Worm (Caenorhabditis elegans) whole organism, young adult: ENCODE data around the gene fbxb-53.

ENCODE experiments used
- F33H1.4 ChIP-seq: fragments of 200-800 bp; sonication (Bioruptor generic); IDR thresholded peaks from 2 replicates; pipeline ENCODE4 v1.3.6; 2022; ENCODE audit warnings: missing genetic modification reagents, missing genetic modification characterization, missing compliant biosample characterization
- F37B4.10 ChIP-seq: fragments of 200-800 bp; sonication (Bioruptor generic); IDR thresholded peaks from 2 replicates; pipeline ENCODE4 v1.3.6; 2022; ENCODE audit warnings: missing genetic modification characterization, missing compliant biosample characterization
- K11D2.4 ChIP-seq: fragments of 200-800 bp; sonication (Bioruptor generic); IDR thresholded peaks from 2 replicates; pipeline ENCODE4 v1.3.6; 2022; ENCODE audit warnings: missing genetic modification reagents, missing genetic modification characterization, missing compliant biosample characterization
- T26A5.8 ChIP-seq: sonication (generic microtip); optimal IDR thresholded peaks from 2 replicates; lab custom pipeline; 2016; ENCODE audit warnings: missing genetic modification characterization, missing compliant biosample characterization
- Y56A3A.18 ChIP-seq: fragments of 200-800 bp; sonication (Bioruptor generic); IDR thresholded peaks from 2 replicates; pipeline ENCODE4 v1.3.6; 2022; ENCODE audit warnings: missing genetic modification reagents, missing genetic modification characterization, missing compliant biosample characterization
- Y95B8A.8 ChIP-seq: fragments of 200-800 bp; sonication (Bioruptor generic); IDR thresholded peaks from 2 replicates; pipeline ENCODE4 v1.3.6; 2022; ENCODE audit warnings: missing genetic modification reagents, missing genetic modification characterization, missing compliant biosample characterization
- aptf-2 ChIP-seq: fragments of 200-800 bp; sonication (Bioruptor generic); conservative IDR thresholded peaks from 2 replicates; pipeline ENCODE4 v1.3.6; 2022; ENCODE audit warnings: missing genetic modification reagents, missing genetic modification characterization, missing compliant biosample characterization
- aptf-3 ChIP-seq: fragments of 200-800 bp; sonication (Bioruptor generic); IDR thresholded peaks from 2 replicates; pipeline ENCODE4 v1.3.6; 2022; ENCODE audit warnings: missing genetic modification characterization, missing compliant biosample characterization
- bed-1 ChIP-seq: fragments of 200-800 bp; sonication (Bioruptor generic); IDR thresholded peaks from 2 replicates; pipeline ENCODE4 v1.3.6; 2022; ENCODE audit warnings: missing genetic modification reagents, missing genetic modification characterization, missing compliant biosample characterization
- ccch-3 ChIP-seq: fragments of 200-800 bp; sonication (Bioruptor generic); optimal IDR thresholded peaks from 2 replicates; lab custom pipeline; 2018; ENCODE audit warnings: mild to moderate bottlenecking, missing genetic modification characterization, missing compliant biosample characterization
- ceh-27 ChIP-seq: fragments of 200-800 bp; sonication (Bioruptor generic); optimal IDR thresholded peaks from 2 replicates; lab custom pipeline; 2018; ENCODE audit warnings: mild to moderate bottlenecking, missing genetic modification characterization, moderate library complexity, missing compliant biosample characterization
- ceh-91 ChIP-seq: fragments of 200-800 bp; sonication (Bioruptor generic); IDR thresholded peaks from 2 replicates; pipeline ENCODE4 v1.3.6; 2022; ENCODE audit warnings: missing genetic modification reagents, missing genetic modification characterization, missing compliant biosample characterization
- chd-7 ChIP-seq: sonication (generic microtip); optimal IDR thresholded peaks from 2 replicates; lab custom pipeline; 2016; ENCODE audit warnings: mild to moderate bottlenecking, missing genetic modification characterization, moderate library complexity, missing compliant biosample characterization
- efl-1 ChIP-seq: fragments of 150-350 bp; optimal IDR thresholded peaks from 2 replicates; lab custom pipeline; 2014; ENCODE audit warnings: missing biosample characterization, missing genetic modification reagents, missing genetic modification characterization
- fkh-3 ChIP-seq: sonication (generic microtip); optimal IDR thresholded peaks from 2 replicates; lab custom pipeline; 2016; ENCODE audit warnings: mild to moderate bottlenecking, missing genetic modification characterization, missing compliant biosample characterization
- gei-17 ChIP-seq: fragments of 200-800 bp; sonication (Bioruptor generic); optimal IDR thresholded peaks from 2 replicates; lab custom pipeline; 2018; ENCODE audit warnings: mild to moderate bottlenecking, missing genetic modification characterization, missing compliant biosample characterization
- hlh-26 ChIP-seq: fragments of 200-800 bp; sonication (Bioruptor generic); conservative IDR thresholded peaks from 2 replicates; pipeline ENCODE4 v1.3.6; 2022; ENCODE audit warnings: missing genetic modification reagents, missing genetic modification characterization, missing compliant biosample characterization
- lag-1 ChIP-seq: fragments of 200-800 bp; sonication (Bioruptor generic); IDR thresholded peaks from 2 replicates; pipeline ENCODE4 v1.3.6; 2022; ENCODE audit warnings: missing genetic modification reagents, missing genetic modification characterization, missing compliant biosample characterization
- let-607 ChIP-seq, 2 experiments: fragments of 200-800 bp in 1 of 2; sonication (Bioruptor generic) in 1 of 2; sonication (generic microtip) in 1 of 2; optimal IDR thresholded peaks; 2 replicates each; lab custom pipeline; 2016 to 2018; ENCODE audit warnings: mild to moderate bottlenecking in 2 of 2, missing compliant biosample characterization in 2 of 2, missing genetic modification characterization in 2 of 2, moderate library complexity in 2 of 2, missing genotype in 1 of 2
- lin-35 ChIP-seq, 3 experiments: fragments of 150-350 bp in 2 of 3; sonication (generic microtip) in 1 of 3; optimal IDR thresholded peaks; 2 replicates each; lab custom pipeline; 2014 to 2018; ENCODE audit warnings: missing biosample characterization in 3 of 3, missing genetic modification characterization in 3 of 3, missing genetic modification reagents in 3 of 3
- lsy-27 ChIP-seq: sonication (generic microtip); optimal IDR thresholded peaks from 2 replicates; lab custom pipeline; 2017; ENCODE audit warnings: missing genetic modification characterization, mild to moderate bottlenecking, missing compliant biosample characterization, antibody characterized with exemption, missing genotype, borderline replicate concordance; ENCODE audit not compliant: insufficient read depth
- mcd-1 ChIP-seq: fragments of 200-800 bp; sonication (Bioruptor generic); IDR thresholded peaks from 2 replicates; pipeline ENCODE4 v1.3.6; 2022; ENCODE audit warnings: missing genetic modification reagents, missing genetic modification characterization, missing compliant biosample characterization
- mxl-1 ChIP-seq: sonication (generic microtip); optimal IDR thresholded peaks from 2 replicates; lab custom pipeline; 2016; ENCODE audit warnings: missing genetic modification characterization, missing compliant biosample characterization
- nhr-90 ChIP-seq: sonication (generic microtip); optimal IDR thresholded peaks from 2 replicates; lab custom pipeline; 2016; ENCODE audit warnings: missing genotype, mild to moderate bottlenecking, missing genetic modification characterization, missing compliant biosample characterization
- pha-4 ChIP-seq: fragments of 150-350 bp; sonication (generic microtip); optimal IDR thresholded peaks from 2 replicates; lab custom pipeline; 2014; ENCODE audit warnings: missing biosample characterization, missing genetic modification reagents, missing genetic modification characterization
- snpc-1.1 ChIP-seq: sonication (generic microtip); optimal IDR thresholded peaks from 2 replicates; lab custom pipeline; 2017; ENCODE audit warnings: missing genetic modification characterization, mild to moderate bottlenecking, missing compliant biosample characterization, antibody characterized with exemption, moderate library complexity, missing genotype, missing genetic modification reagents; ENCODE audit not compliant: insufficient read depth
- sptf-2 ChIP-seq: fragments of 200-800 bp; sonication (Bioruptor generic); optimal IDR thresholded peaks from 2 replicates; lab custom pipeline; 2018; ENCODE audit warnings: mild to moderate bottlenecking, missing genetic modification characterization, missing compliant biosample characterization
- tbp1 ChIP-seq: fragments of 200-800 bp; sonication (Bioruptor generic); optimal IDR thresholded peaks from 2 replicates; lab custom pipeline; 2018; ENCODE audit warnings: mild to moderate bottlenecking, missing genetic modification characterization, missing compliant biosample characterization
- tlf-1 ChIP-seq: fragments of 200-800 bp; sonication (Bioruptor generic); optimal IDR thresholded peaks from 2 replicates; lab custom pipeline; 2018; ENCODE audit warnings: mild to moderate bottlenecking, missing genetic modification characterization, missing compliant biosample characterization
- ztf-3 ChIP-seq: fragments of 200-800 bp; sonication (Bioruptor generic); optimal IDR thresholded peaks from 2 replicates; lab custom pipeline; 2018; ENCODE audit warnings: mild to moderate bottlenecking, missing genetic modification characterization, missing compliant biosample characterization

fbxb-53 gene

DNA sequence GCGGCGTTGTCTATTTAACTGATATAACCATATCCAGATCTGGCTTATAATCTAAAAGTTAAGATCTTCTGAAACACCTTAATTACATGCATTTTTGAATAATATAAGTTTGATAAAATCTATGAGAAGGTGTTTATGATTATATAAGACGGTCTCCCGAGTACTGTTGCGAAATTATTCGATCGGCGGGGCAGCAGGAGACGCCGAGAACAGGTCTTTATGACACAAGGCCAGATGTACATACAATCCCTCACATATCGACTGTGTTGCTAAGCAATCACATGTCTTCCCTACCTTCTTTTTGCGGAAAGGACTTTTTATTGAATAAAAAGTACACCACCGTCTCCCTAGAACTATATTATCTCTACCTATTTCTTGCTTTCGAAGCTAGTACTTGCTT lies at the start of gene fbxb-53:
TSS of gene fbxb-53 (plus strand) at position 301 of the 400 bp plus-strand sequence.
- TF ChIP-seq sptf-2 (GFP tag; lab: Kevin White, UChicago) (no peak), ztf-3 (GFP tag; lab: Kevin White, UChicago) (no peak), K11D2.4 (GFP tag; lab: Robert Waterston, UW) (no peak), lsy-27 (no peak), ccch-3 (GFP tag; lab: Kevin White, UChicago) (no peak), snpc-1.1 (tag; lab: Kevin White, UChicago) (no peak), chd-7 (tag; lab: Kevin White, UChicago) (no peak), lin-35 (GFP tag; optimal IDR thresholded peaks at IDR 0.05; lab: Kevin White, UChicago) (no peak), gei-17 (GFP tag; lab: Kevin White, UChicago) (no peak), let-607 (tag; optimal IDR thresholded peaks at IDR 0.05; lab: Kevin White, UChicago) (no peak), ceh-91 (no peak), tbp1 (GFP tag; lab: Kevin White, UChicago) (no peak), T26A5.8 (tag; lab: Kevin White, UChicago) (no peak), efl-1 (GFP tag; lab: Kevin White, UChicago) (no peak), Y95B8A.8 (GFP tag; lab: Robert Waterston, UW) (no peak), hlh-26 (GFP tag; lab: Robert Waterston, UW) (no peak), mxl-1 (no peak), ceh-27 (GFP tag; lab: Kevin White, UChicago) (no peak), tlf-1 (GFP tag; lab: Kevin White, UChicago) (no peak), pha-4 (tag; lab: Kevin White, UChicago) (no peak)

ce11 chrII:1709959-1710358 lies 46.7 kb upstream of the fbxb-53 start, which contains the start of gene fbxa-184:
Gene fbxa-184, plus strand, starts transcription at chrII:1710259.
- TF ChIP-seq aptf-2 (GFP tag; lab: Robert Waterston, UW) (peak; percentile 81), Y56A3A.18 (GFP tag; lab: Robert Waterston, UW) (no peak)

DNA sequence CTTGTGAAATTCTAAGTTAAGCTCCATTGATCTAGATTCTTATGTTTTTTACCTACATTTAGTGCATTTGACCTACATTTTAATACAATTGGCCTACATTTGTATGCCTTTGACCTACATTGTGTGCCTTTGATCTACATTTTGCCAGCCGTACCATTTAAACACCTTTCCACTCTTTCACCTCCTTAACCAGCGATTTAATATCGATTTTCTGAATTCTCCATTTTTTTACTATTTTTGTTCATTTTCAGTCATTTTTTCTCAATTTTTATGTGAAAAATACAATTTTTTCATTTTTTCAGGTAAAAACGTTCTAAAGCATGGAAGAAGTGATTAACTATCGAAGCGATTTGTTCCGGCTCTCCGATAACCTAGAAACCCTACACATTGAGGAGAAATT lies 43.7 kb upstream of the fbxb-53 start, which contains the start of gene btb-7:
TSS of gene btb-7 (plus strand) at position 301 of the 400 bp plus-strand sequence.
- peak; percentile 47 for TF ChIP-seq efl-1 (GFP tag; lab: Kevin White, UChicago)
- no peak for TF ChIP-seq aptf-2 (GFP tag; lab: Robert Waterston, UW)
- TF ChIP-seq mcd-1: no peak

DNA sequence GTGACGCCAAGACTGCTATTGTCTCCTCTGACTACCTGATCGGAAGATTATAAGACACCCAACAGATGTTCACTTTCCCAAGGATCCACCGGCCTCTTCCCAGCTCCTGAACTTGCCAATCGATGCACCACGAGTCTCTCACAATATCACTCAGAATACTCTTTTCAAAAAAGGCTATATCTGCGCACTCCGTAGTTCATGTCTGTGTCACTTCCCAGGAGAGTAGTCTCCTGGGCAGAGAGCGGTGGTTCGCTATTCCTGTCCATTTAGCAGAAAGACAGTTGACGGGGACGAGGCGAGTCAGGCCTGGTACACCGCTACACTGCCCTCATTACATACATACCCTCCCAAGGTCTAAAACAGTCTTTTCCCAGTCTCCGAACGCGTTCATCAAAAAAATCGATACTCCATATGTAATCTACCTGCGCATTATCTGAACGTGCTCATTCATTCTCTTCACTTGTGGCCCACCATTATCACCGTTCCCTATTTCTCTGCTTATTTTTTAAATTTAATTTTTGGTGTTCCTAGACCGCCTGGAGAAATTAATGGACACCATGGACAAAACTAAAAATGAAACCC lies 41.8 kb upstream of the fbxb-53 start, which contains the start of gene btb-6:
TSS of gene btb-6 (plus strand) at position 532 of the 582 bp plus-strand sequence.
- TF ChIP-seq ceh-27 (GFP tag; lab: Kevin White, UChicago) (no peak), fkh-3 (tag; lab: Kevin White, UChicago) (no peak), aptf-2 (GFP tag; lab: Robert Waterston, UW) (peak; percentile 97), bed-1 (GFP tag; lab: Robert Waterston, UW) (0 out of 2 replicates have a peak, but pooled peaks have one; percentile 47), nhr-90 (tag; lab: Kevin White, UChicago) (no peak), lag-1 (GFP tag; lab: Robert Waterston, UW) (no peak), aptf-3 (GFP tag; lab: Robert Waterston, UW) (peak; percentile 87; the same call in 1 of the 2 replicates), F33H1.4 (GFP tag; lab: Robert Waterston, UW) (no peak), F37B4.10 (GFP tag; lab: Robert Waterston, UW) (no peak)
- TF ChIP-seq, all 124 proteins: peak for 3
